Worm (Caenorhabditis elegans) whole organism, L1 larva: ENCODE data around the gene F43E2.1.

Experiments used
- F16B12.6 ChIP-seq: fragments of 150-350 bp; optimal IDR thresholded peaks from 2 replicates; lab custom pipeline; 2014; ENCODE audit warnings: missing biosample characterization, missing genetic modification characterization
- alr-1 ChIP-seq: fragments of 200-800 bp; sonication (Bioruptor generic); optimal IDR thresholded peaks from 2 replicates; lab custom pipeline; 2018; ENCODE audit warnings: borderline replicate concordance, mild to moderate bottlenecking, missing genetic modification characterization, missing compliant biosample characterization
- aly-2 ChIP-seq: fragments of 150-350 bp; optimal IDR thresholded peaks from 2 replicates; lab custom pipeline; 2014; ENCODE audit warnings: missing biosample characterization, missing genetic modification characterization
- ces-1 ChIP-seq: fragments of 150-350 bp; optimal IDR thresholded peaks from 2 replicates; lab custom pipeline; 2014; ENCODE audit warnings: missing biosample characterization, missing genetic modification reagents, missing genetic modification characterization
- efl-1 ChIP-seq, 4 experiments: fragments of 150-350 bp; optimal IDR thresholded peaks in 3 of 4; peaks in 1 of 4; 1 replicate in 1 of 4; 2 replicates in 3 of 4; lab custom pipeline; 2014; ENCODE audit warnings: missing biosample characterization in 2 of 4, missing genetic modification characterization in 2 of 4, missing genetic modification reagents in 2 of 4
- elt-3 ChIP-seq, 6 experiments: fragments of 150-350 bp in 1 of 6; sonication (generic microtip); optimal IDR thresholded peaks; 2 replicates each; lab custom pipeline; 2017 to 2018; ENCODE audit warnings: missing biosample characterization in 6 of 6, missing genetic modification characterization in 6 of 6, inconsistent platforms in 1 of 6
- fkh-10 ChIP-seq: sonication (generic microtip); optimal IDR thresholded peaks from 2 replicates; lab custom pipeline; 2017; ENCODE audit warnings: missing biosample characterization, missing genetic modification reagents, missing genetic modification characterization
- fos-1 ChIP-seq: fragments of 150-350 bp; optimal IDR thresholded peaks from 2 replicates; lab custom pipeline; 2014; ENCODE audit warnings: missing biosample characterization, missing genetic modification characterization
- lin-39 ChIP-seq: fragments of 150-350 bp; optimal IDR thresholded peaks from 2 replicates; lab custom pipeline; 2014; ENCODE audit warnings: missing biosample characterization, missing genetic modification reagents, missing genetic modification characterization
- lsy-2 ChIP-seq, 2 experiments: fragments of 150-350 bp; optimal IDR thresholded peaks; 2 replicates each; lab custom pipeline; 2014; ENCODE audit warnings: missing biosample characterization in 2 of 2, missing genetic modification characterization in 2 of 2
- nhr-76 ChIP-seq: sonication (generic microtip); optimal IDR thresholded peaks from 2 replicates; lab custom pipeline; 2017; ENCODE audit warnings: missing biosample characterization, missing genetic modification characterization
- nhr-77 ChIP-seq: fragments of 150-350 bp; optimal IDR thresholded peaks from 2 replicates; lab custom pipeline; 2014; ENCODE audit warnings: missing biosample characterization, missing genetic modification characterization
- snpc-4 ChIP-seq: fragments of 150-350 bp; optimal IDR thresholded peaks from 2 replicates; lab custom pipeline; 2014; ENCODE audit warnings: missing biosample characterization, missing genetic modification characterization
- ztf-11 ChIP-seq, 2 experiments: sonication (generic microtip); optimal IDR thresholded peaks; 2 replicates each; lab custom pipeline; 2016 to 2017; ENCODE audit warnings: missing genetic modification characterization in 2 of 2, missing biosample characterization in 1 of 2, missing compliant biosample characterization in 1 of 2

DNA sequence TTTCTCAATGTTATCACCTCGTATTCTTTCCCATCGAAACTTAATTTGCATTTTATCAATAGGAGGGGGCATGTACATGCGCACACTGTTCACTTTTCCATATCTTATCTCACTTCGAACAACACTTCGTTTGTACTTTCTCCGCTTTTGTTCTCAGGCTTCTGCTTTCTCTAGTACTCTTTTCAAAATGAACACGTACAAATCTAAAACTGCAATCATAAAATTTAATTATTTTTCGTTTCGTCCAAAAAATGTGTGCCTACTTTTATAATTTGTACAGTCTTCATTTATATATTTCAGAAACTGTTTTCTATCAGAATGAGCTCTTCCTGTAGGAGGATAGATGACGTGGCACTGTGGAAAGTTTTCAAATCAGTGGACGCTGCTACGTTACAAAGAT is 23.6 kb downstream of the F43E2.1 start, which contains the start of gene C07D10.1:
- no peak for TF ChIP-seq lsy-2 (tag; optimal IDR thresholded peaks at IDR 0.05; lab: Kevin White, UChicago)
- no peak for TF ChIP-seq alr-1 (tag; lab: Kevin White, UChicago)
- no peak for TF ChIP-seq aly-2
- no peak for TF ChIP-seq ztf-11 (tag; optimal IDR thresholded peaks at IDR 0.05; lab: Kevin White, UChicago)
- TF ChIP-seq fos-1 (tag; lab: Kevin White, UChicago): no peak
- TF ChIP-seq lin-39: no peak
- no peak for TF ChIP-seq F16B12.6 (tag; lab: Kevin White, UChicago)
- no peak for TF ChIP-seq efl-1 (optimal IDR thresholded peaks at IDR 0.05; lab: Kevin White, UChicago)
- no peak for TF ChIP-seq efl-1 (GFP tag; optimal IDR thresholded peaks at IDR 0.05 in 1 of 2; lab: Kevin White, UChicago)
- TF ChIP-seq nhr-77 (tag; lab: Kevin White, UChicago): no peak
- no peak for TF ChIP-seq nhr-76 (tag; lab: Kevin White, UChicago)
- no peak for TF ChIP-seq ces-1 (GFP tag; lab: Kevin White, UChicago)
- TF ChIP-seq elt-3 (tag; optimal IDR thresholded peaks at IDR 0.05; lab: Kevin White, UChicago): no peak
- no peak for TF ChIP-seq fkh-10 (GFP tag; lab: Kevin White, UChicago)
- no peak for TF ChIP-seq snpc-4 (tag; lab: Kevin White, UChicago)
